Worm (Caenorhabditis elegans): Measurements from ENCODE around the gene epac-1.
"Not testable (repeated sequence)": the region's sequence is repeated elsewhere in the genome, so short reads cannot be mapped to it uniquely, and the experiment has no call there.

The epac-1 gene

ce11 chrIII:10221860-10222259 is 32.8 kb downstream of the epac-1 start, which contains the start of gene Y70G10A.4:
Gene Y70G10A.4, plus strand, starts transcription at chrIII:10222160.
- not testable (repeated sequence) for TF ChIP-seq nhr-12, mls-2, mep-1 (tag; optimal IDR thresholded peaks at IDR 0.05)

- TF ChIP-seq ham-2 (GFP tag; optimal IDR thresholded peaks at IDR 0.05) (no peak), ztf-11 (tag; optimal IDR thresholded peaks at IDR 0.05) (no peak), unc-62 (GFP tag; optimal IDR thresholded peaks at IDR 0.05) (no peak), mab-5 (tag; optimal IDR thresholded peaks at IDR 0.05) (no peak), ceh-83 (GFP tag; optimal IDR thresholded peaks at IDR 0.05) (no peak), snpc-4 (tag; optimal IDR thresholded peaks at IDR 0.05) (no peak), ceh-43 (GFP tag; optimal IDR thresholded peaks at IDR 0.05) (no peak), drap-1 (GFP tag; optimal IDR thresholded peaks at IDR 0.05) (no peak), blmp-1 (tag; optimal IDR thresholded peaks at IDR 0.05) (no peak), elt-3 (tag; optimal IDR thresholded peaks at IDR 0.05) (no peak)
Measured at ce11 chrIII:10231641-10232040, 42.6 kb downstream of the epac-1 start.

ce11 chrIII:10233979-10234378 is 45.0 kb downstream of the epac-1 start, which contains the start of gene paml-1:
Gene paml-1, minus strand, starts transcription at chrIII:10234079.
- TF ChIP-seq tbx-8 (GFP tag; optimal IDR thresholded peaks at IDR 0.05) = no peak
- TF ChIP-seq blmp-1 (tag; optimal IDR thresholded peaks at IDR 0.05) = no peak
- TF ChIP-seq bed-3 (GFP tag; optimal IDR thresholded peaks at IDR 0.05) = no peak

- TF ChIP-seq lin-13 (tag; optimal IDR thresholded peaks at IDR 0.05) (no peak), M03D4.4 (tag; optimal IDR thresholded peaks at IDR 0.05) (no peak), sptf-1 (tag; optimal IDR thresholded peaks at IDR 0.05) (no peak), unc-39 (tag; optimal IDR thresholded peaks at IDR 0.05) (no peak), nhr-76 (tag; optimal IDR thresholded peaks at IDR 0.05) (no peak), lsy-2 (tag; optimal IDR thresholded peaks at IDR 0.05) (no peak), nhr-237 (tag; optimal IDR thresholded peaks at IDR 0.05) (no peak), nhr-2 (tag; optimal IDR thresholded peaks at IDR 0.05) (no peak), elt-3 (tag; optimal IDR thresholded peaks at IDR 0.05) (no peak), unc-62 (GFP tag; optimal IDR thresholded peaks at IDR 0.05) (no peak)
Measured at ce11 chrIII:10236291-10236871, 47.4 kb downstream of the epac-1 start.

ce11 chrIII:10238448-10239154 is 49.6 kb downstream of the epac-1 start, which contains the start of gene Y70G10A.3:
Gene Y70G10A.3, plus strand, starts transcription at chrIII:10239104.
- TF ChIP-seq ceh-39 (tag; optimal IDR thresholded peaks at IDR 0.05) (no peak), elt-3 (tag; optimal IDR thresholded peaks at IDR 0.05) (no peak), ceh-43 (GFP tag; optimal IDR thresholded peaks at IDR 0.05) (no peak), mep-1 (tag; optimal IDR thresholded peaks at IDR 0.05) (no peak), ztf-11 (tag; optimal IDR thresholded peaks at IDR 0.05) (no peak), nhr-28 (tag; optimal IDR thresholded peaks at IDR 0.05) (no peak), blmp-1 (tag; optimal IDR thresholded peaks at IDR 0.05) (no peak), nhr-76 (tag; optimal IDR thresholded peaks at IDR 0.05) (no peak), snpc-4 (tag; optimal IDR thresholded peaks at IDR 0.05) (no peak), hlh-1 (tag; optimal IDR thresholded peaks at IDR 0.05) (no peak), sptf-1 (tag; optimal IDR thresholded peaks at IDR 0.05) (no peak), unc-39 (tag; optimal IDR thresholded peaks at IDR 0.05) (no peak)

ce11 chrIII:10240073-10240472 is 51.1 kb downstream of the epac-1 start:
- TF ChIP-seq zip-8 (tag; optimal IDR thresholded peaks at IDR 0.05) (no peak), blmp-1 (tag; optimal IDR thresholded peaks at IDR 0.05) (no peak), sem-2 (GFP tag; optimal IDR thresholded peaks at IDR 0.05) (no peak), nhr-12 (tag; optimal IDR thresholded peaks at IDR 0.05) (no peak), nhr-76 (tag; optimal IDR thresholded peaks at IDR 0.05) (no peak), ceh-83 (GFP tag; optimal IDR thresholded peaks at IDR 0.05) (no peak), ham-2 (GFP tag; optimal IDR thresholded peaks at IDR 0.05) (no peak), ztf-11 (tag; optimal IDR thresholded peaks at IDR 0.05) (no peak), hlh-1 (tag; optimal IDR thresholded peaks at IDR 0.05) (no peak), elt-3 (tag; optimal IDR thresholded peaks at IDR 0.05) (no peak), nhr-28 (tag; optimal IDR thresholded peaks at IDR 0.05) (no peak), ceh-39 (tag; optimal IDR thresholded peaks at IDR 0.05) (no peak), unc-120 (tag; optimal IDR thresholded peaks at IDR 0.05; ENCODE audit: poor library complexity, severe bottlenecking) (no peak), unc-39 (tag; optimal IDR thresholded peaks at IDR 0.05) (no peak), lin-13 (tag; optimal IDR thresholded peaks at IDR 0.05) (no peak), mep-1 (tag; optimal IDR thresholded peaks at IDR 0.05) (no peak), lsy-2 (tag; optimal IDR thresholded peaks at IDR 0.05) (no peak), nhr-237 (tag; optimal IDR thresholded peaks at IDR 0.05) (no peak), tbx-8 (GFP tag; optimal IDR thresholded peaks at IDR 0.05) (no peak)
